Worm (Caenorhabditis elegans) whole organism, L3 larva: ENCODE results near the gene T09D3.3.

Experiments
- R02D3.7 ChIP-seq: fragments of 150-350 bp; optimal IDR thresholded peaks from 2 replicates; lab custom pipeline; 2014; ENCODE audit warnings: missing biosample characterization, missing genetic modification characterization
- ama-1 ChIP-seq: fragments of 150-350 bp; optimal IDR thresholded peaks from 2 replicates; lab custom pipeline; 2018
- daf-12 ChIP-seq: fragments of 150-350 bp; optimal IDR thresholded peaks from 2 replicates; lab custom pipeline; 2014; ENCODE audit warnings: missing biosample characterization, missing genetic modification reagents, missing genetic modification characterization
- egl-27 ChIP-seq: sonication (generic microtip); optimal IDR thresholded peaks from 4 replicates; lab custom pipeline; 2017; ENCODE audit warnings: missing biosample characterization, missing genetic modification reagents, missing genetic modification characterization
- elt-1 ChIP-seq: fragments of 150-350 bp; optimal IDR thresholded peaks from 2 replicates; lab custom pipeline; 2014; ENCODE audit warnings: missing biosample characterization, missing genetic modification characterization
- elt-3 ChIP-seq, 3 experiments: fragments of 150-350 bp in 1 of 3; sonication (generic microtip) in 2 of 3; optimal IDR thresholded peaks; 2 replicates in 2 of 3; 4 replicates in 1 of 3; lab custom pipeline; 2014 to 2017; ENCODE audit warnings: missing biosample characterization in 3 of 3, missing genetic modification characterization in 3 of 3
- lin-15B ChIP-seq: fragments of 150-350 bp; optimal IDR thresholded peaks from 2 replicates; lab custom pipeline; 2014; ENCODE audit warnings: missing biosample characterization, missing genetic modification characterization
- nhr-23 ChIP-seq: fragments of 150-350 bp; optimal IDR thresholded peaks from 2 replicates; lab custom pipeline; 2014; ENCODE audit warnings: missing biosample characterization, missing genetic modification reagents, missing genetic modification characterization
- nhr-28 ChIP-seq: fragments of 150-350 bp; optimal IDR thresholded peaks from 2 replicates; lab custom pipeline; 2014; ENCODE audit warnings: missing biosample characterization, missing genetic modification characterization
- nhr-76 ChIP-seq: fragments of 150-350 bp; sonication (generic microtip); optimal IDR thresholded peaks from 5 replicates; lab custom pipeline; 2014; ENCODE audit warnings: missing biosample characterization, missing genetic modification characterization
- nhr-77 ChIP-seq: fragments of 150-350 bp; optimal IDR thresholded peaks from 2 replicates; lab custom pipeline; 2014; ENCODE audit warnings: missing biosample characterization, missing genetic modification characterization
- pha-4 ChIP-seq: fragments of 150-350 bp; optimal IDR thresholded peaks from 2 replicates; lab custom pipeline; 2014; ENCODE audit warnings: missing biosample characterization, missing genetic modification reagents, missing genetic modification characterization
- unc-39 ChIP-seq: sonication (generic microtip); optimal IDR thresholded peaks from 4 replicates; lab custom pipeline; 2017; ENCODE audit warnings: missing biosample characterization, missing genetic modification characterization

ce11 chrV:5334588-5334987 lies 14.8 kb downstream of the T09D3.3 start, which contains the start of gene srg-28:
- TF ChIP-seq elt-1 (tag; lab: Kevin White, UChicago) = no peak
- no peak for TF ChIP-seq nhr-76 (tag; lab: Kevin White, UChicago)
- no peak for TF ChIP-seq egl-27
- TF ChIP-seq nhr-77 (tag; lab: Kevin White, UChicago) = no peak
- TF ChIP-seq nhr-23 (tag; lab: Kevin White, UChicago) = no peak
- no peak for TF ChIP-seq nhr-28 (tag; lab: Kevin White, UChicago)
- TF ChIP-seq lin-15B = no peak
- no peak for TF ChIP-seq pha-4 (tag; lab: Kevin White, UChicago)
- TF ChIP-seq R02D3.7 = no peak
- TF ChIP-seq ama-1 (lab: Kevin White, UChicago) = no peak
- no peak for TF ChIP-seq elt-3 (tag; optimal IDR thresholded peaks at IDR 0.05; lab: Kevin White, UChicago)
- TF ChIP-seq unc-39 = no peak
- no peak for TF ChIP-seq daf-12 (tag; lab: Kevin White, UChicago)
